Fruit fly (Drosophila melanogaster): ENCODE results near the gene SmydA-3.

SmydA-3 gene

dm6 chr2L:10856328-10856942, 6.5 kb downstream of the SmydA-3 start, which contains the start of gene Dnz1 (continued):
- TF ChIP-seq CG6689 (GFP tag; IDR thresholded peaks at IDR 0.05), result peak; percentile 40; the same call in 1 of the 2 replicates
- peak; percentile 53 for TF ChIP-seq stc (GFP tag; IDR thresholded peaks at IDR 0.05)
- TF ChIP-seq Eip74EF (GFP tag; optimal IDR thresholded peaks at IDR 0.05), result no peak
- peak; percentile 51 for TF ChIP-seq lab (GFP tag; optimal IDR thresholded peaks at IDR 0.05)
- no peak for TF ChIP-seq amos (GFP tag; IDR thresholded peaks at IDR 0.05; ENCODE audit: partially characterized antibody)
- TF ChIP-seq ATbp (GFP tag; optimal IDR thresholded peaks at IDR 0.05), result no peak
- TF ChIP-seq CG16813 (GFP tag; IDR thresholded peaks at IDR 0.05; ENCODE audit: partially characterized antibody), result no peak
- no peak for TF ChIP-seq CG12071 (GFP tag; optimal IDR thresholded peaks at IDR 0.05)
- no peak for TF ChIP-seq CG9876 (GFP tag; optimal IDR thresholded peaks at IDR 0.05)
- TF ChIP-seq run (tag; optimal IDR thresholded peaks at IDR 0.05), result no peak
- TF ChIP-seq Elba2 (GFP tag; optimal IDR thresholded peaks at IDR 0.05), result no peak
- no peak for TF ChIP-seq Gsc (GFP tag; IDR thresholded peaks at IDR 0.05)
- no peak for TF ChIP-seq CG8290 (GFP tag; optimal IDR thresholded peaks at IDR 0.05)
- TF ChIP-seq CG8290 (tag; optimal IDR thresholded peaks at IDR 0.05), result no peak
- no peak for TF ChIP-seq CG4730 (GFP tag; IDR thresholded peaks at IDR 0.05)
- TF ChIP-seq CG3847 (GFP tag; IDR thresholded peaks at IDR 0.05), result peak; percentile 65
- no peak for TF ChIP-seq CG6791 (GFP tag; IDR thresholded peaks at IDR 0.05; ENCODE audit: partially characterized antibody)
- no peak for TF ChIP-seq CrebB (tag; optimal IDR thresholded peaks at IDR 0.05)
- TF ChIP-seq so (GFP tag; IDR thresholded peaks at IDR 0.05), result no peak
- TF ChIP-seq sens (GFP tag), result peak; percentile 83
- TF ChIP-seq Antp (GFP tag; optimal IDR thresholded peaks at IDR 0.05), result no peak
- no peak for TF ChIP-seq CG7271 (tag; optimal IDR thresholded peaks at IDR 0.05)
- peak; percentile 63 for TF ChIP-seq CG17829 (tag; optimal IDR thresholded peaks at IDR 0.05)
- no peak for TF ChIP-seq CG11093 (GFP tag; IDR thresholded peaks at IDR 0.05)
- peak; percentile 35 for TF ChIP-seq CG8924 (tag; optimal IDR thresholded peaks at IDR 0.05)
- TF ChIP-seq Taf1 (GFP tag; IDR thresholded peaks at IDR 0.05), result no peak
- TF ChIP-seq lilli (GFP tag; optimal IDR thresholded peaks at IDR 0.05), result peak; percentile 70
- no peak for TF ChIP-seq nau (GFP tag; optimal IDR thresholded peaks at IDR 0.05)
- no peak for TF ChIP-seq CG1792 (GFP tag; optimal IDR thresholded peaks at IDR 0.05)
- peak; percentile 10 for TF ChIP-seq oc (tag; optimal IDR thresholded peaks at IDR 0.05)
- TF ChIP-seq grau (tag; optimal IDR thresholded peaks at IDR 0.05), result peak; percentile 58
- no peak for TF ChIP-seq emc (GFP tag; optimal IDR thresholded peaks at IDR 0.05)
- no peak for TF ChIP-seq CG1529 (GFP tag; optimal IDR thresholded peaks at IDR 0.05)
- TF ChIP-seq CG3065 (GFP tag; optimal IDR thresholded peaks at IDR 0.05), result no peak
- TF ChIP-seq MESR4 (GFP tag; optimal IDR thresholded peaks at IDR 0.05), result peak; percentile 80
- peak; percentile 34 for TF ChIP-seq CG15696 (tag; optimal IDR thresholded peaks at IDR 0.05)
- TF ChIP-seq fd3F (GFP tag; optimal IDR thresholded peaks at IDR 0.05), result peak; percentile 34
- no peak for TF ChIP-seq ash1 (GFP tag; optimal IDR thresholded peaks at IDR 0.05)
- TF ChIP-seq pan (optimal IDR thresholded peaks at IDR 0.05), result no peak
- TF ChIP-seq pan (GFP tag; optimal IDR thresholded peaks at IDR 0.05 in 1 of 2, IDR thresholded peaks at IDR 0.05 in 1 of 2), result peak in 1 of 2 experiments; percentile 47
- no peak for TF ChIP-seq CTCF (GFP tag; optimal IDR thresholded peaks at IDR 0.05)
- peak; percentile 17 to 40 for TF ChIP-seq Pdp1 (GFP tag; optimal IDR thresholded peaks at IDR 0.05)
- no peak for TF ChIP-seq CG33557 (GFP tag; optimal IDR thresholded peaks at IDR 0.05)
- TF ChIP-seq CG12391 (tag; optimal IDR thresholded peaks at IDR 0.05), result peak; percentile 57
- TF ChIP-seq sug (tag; optimal IDR thresholded peaks at IDR 0.05), result peak; percentile 60
- peak; percentile 42 for TF ChIP-seq Side (GFP tag; optimal IDR thresholded peaks at IDR 0.05)
- peak; percentile 20 for TF ChIP-seq CG4820 (GFP tag; optimal IDR thresholded peaks at IDR 0.05)
- TF ChIP-seq sob (GFP tag; IDR thresholded peaks at IDR 0.05), result peak; percentile 81
- no peak for TF ChIP-seq zf30C (GFP tag; optimal IDR thresholded peaks at IDR 0.05)
- TF ChIP-seq BEAF-32 (GFP tag; optimal IDR thresholded peaks at IDR 0.05), result peak; percentile 5
- peak; percentile 58 for TF ChIP-seq CG4424 (GFP tag; optimal IDR thresholded peaks at IDR 0.05)

All from whole organism, embryonic.